Fruit fly (Drosophila melanogaster) whole organism, embryonic: ENCODE data around the gene CG12171.

ENCODE experiments used
- BEAF-32 ChIP-seq: fragments of 200-800 bp; sonication (Bioruptor generic); optimal IDR thresholded peaks from 3 replicates; lab custom pipeline; 2017; ENCODE audit warnings: missing biosample characterization, missing genetic modification characterization, mild to moderate bottlenecking, moderate library complexity, missing genetic modification reagents
- CG11696 ChIP-seq: fragments of 200-800 bp; sonication (Bioruptor generic); IDR thresholded peaks from 2 replicates; pipeline ENCODE4 v1.3.6; 2022; ENCODE audit warnings: missing biosample characterization, missing genetic modification characterization
- CG13624 ChIP-seq: fragments of 200-800 bp; sonication (Bioruptor generic); optimal IDR thresholded peaks from 2 replicates; lab custom pipeline; 2016; ENCODE audit warnings: missing biosample characterization, missing genetic modification characterization
- CG14667 ChIP-seq: fragments of 200-800 bp; sonication (Bioruptor generic); IDR thresholded peaks from 2 replicates; pipeline ENCODE4 v1.3.6; 2022; ENCODE audit warnings: missing biosample characterization, missing genetic modification characterization
- CG15073 ChIP-seq: fragments of 200-800 bp; sonication (Bioruptor generic); optimal IDR thresholded peaks from 2 replicates; lab custom pipeline; 2016; ENCODE audit warnings: missing biosample characterization, missing genetic modification characterization
- CG15479 ChIP-seq: fragments of 200-800 bp; sonication (Bioruptor generic); optimal IDR thresholded peaks from 3 replicates; lab custom pipeline; 2019; ENCODE audit warnings: missing biosample characterization, mild to moderate bottlenecking, missing genetic modification characterization, moderate library complexity
- CG1602 ChIP-seq: fragments of 200-800 bp; sonication (Bioruptor generic); optimal IDR thresholded peaks from 3 replicates; lab custom pipeline; 2016; ENCODE audit warnings: missing biosample characterization, missing genetic modification characterization
- CG17359 ChIP-seq: fragments of 200-800 bp; sonication (Bioruptor generic); optimal IDR thresholded peaks from 3 replicates; lab custom pipeline; 2018; ENCODE audit warnings: missing biosample characterization, mild to moderate bottlenecking, missing genetic modification characterization, moderate library complexity
- CG17385 ChIP-seq: fragments of 200-800 bp; sonication (Bioruptor generic); optimal IDR thresholded peaks from 3 replicates; lab custom pipeline; 2018; ENCODE audit warnings: missing biosample characterization, mild to moderate bottlenecking, missing genetic modification characterization
- CG2199 ChIP-seq: fragments of 200-800 bp; sonication (Bioruptor generic); IDR thresholded peaks from 3 replicates; pipeline ENCODE4 v1.3.6; 2022; ENCODE audit warnings: missing biosample characterization, missing genetic modification characterization
- CG3163 ChIP-seq: fragments of 200-800 bp; sonication (Bioruptor generic); optimal IDR thresholded peaks from 3 replicates; lab custom pipeline; 2016; ENCODE audit warnings: missing biosample characterization, missing genetic modification characterization
- CG3281 ChIP-seq: fragments of 200-800 bp; sonication (Bioruptor generic); optimal IDR thresholded peaks from 3 replicates; lab custom pipeline; 2017; ENCODE audit warnings: missing biosample characterization, mild to moderate bottlenecking, missing genetic modification characterization
- CG3995 ChIP-seq: fragments of 200-800 bp; sonication (Bioruptor generic); optimal IDR thresholded peaks from 3 replicates; lab custom pipeline; 2016; ENCODE audit warnings: missing biosample characterization, missing genetic modification characterization
- CG4282 ChIP-seq: fragments of 200-800 bp; sonication (Bioruptor generic); optimal IDR thresholded peaks from 2 replicates; lab custom pipeline; 2016; ENCODE audit warnings: missing biosample characterization, missing genetic modification characterization
- CG4404 ChIP-seq: fragments of 200-800 bp; sonication (Bioruptor generic); IDR thresholded peaks from 2 replicates; pipeline ENCODE4 v1.3.6; 2022; ENCODE audit warnings: missing biosample characterization, missing genetic modification characterization
- CG6854 ChIP-seq: fragments of 200-800 bp; sonication (Bioruptor generic); optimal IDR thresholded peaks from 3 replicates; lab custom pipeline; 2017; ENCODE audit warnings: missing biosample characterization, mild to moderate bottlenecking, missing genetic modification characterization
- CG8765 ChIP-seq: fragments of 200-800 bp; sonication (Bioruptor generic); IDR thresholded peaks from 2 replicates; pipeline ENCODE4 v1.3.6; 2022; ENCODE audit warnings: missing biosample characterization, missing genetic modification characterization
- CG9727 ChIP-seq: fragments of 200-800 bp; sonication (Bioruptor generic); optimal IDR thresholded peaks from 3 replicates; lab custom pipeline; 2017; ENCODE audit warnings: missing biosample characterization, mild to moderate bottlenecking, missing genetic modification characterization
- Dll ChIP-seq: fragments of 200-800 bp; sonication (Bioruptor generic); IDR thresholded peaks from 4 replicates; pipeline ENCODE4 v1.3.6; 2022; ENCODE audit warnings: missing biosample characterization, missing genetic modification characterization; ENCODE audit not compliant: partially characterized antibody
- Fer2 ChIP-seq: fragments of 200-800 bp; sonication (Bioruptor generic); optimal IDR thresholded peaks from 2 replicates; lab custom pipeline; 2018; ENCODE audit warnings: missing biosample characterization, mild to moderate bottlenecking, missing genetic modification characterization, moderate library complexity
- HHEX ChIP-seq: fragments of 200-800 bp; sonication (Bioruptor generic); optimal IDR thresholded peaks from 3 replicates; lab custom pipeline; 2017; ENCODE audit warnings: missing biosample characterization, mild to moderate bottlenecking, missing genetic modification characterization, missing genetic modification reagents
- Hr3 ChIP-seq: fragments of 200-800 bp; sonication (Bioruptor generic); optimal IDR thresholded peaks from 3 replicates; lab custom pipeline; 2016; ENCODE audit warnings: missing biosample characterization, missing genetic modification characterization
- MBD-R2 ChIP-seq: fragments of 200-800 bp; sonication (Bioruptor generic); IDR thresholded peaks from 2 replicates; pipeline ENCODE4 v1.3.6; 2022; ENCODE audit warnings: missing biosample characterization, missing genetic modification characterization
- Mrtf ChIP-seq: fragments of 200-800 bp; sonication (Bioruptor generic); IDR thresholded peaks from 3 replicates; pipeline ENCODE4 v1.3.6; 2022; ENCODE audit warnings: missing biosample characterization, missing genetic modification characterization
- Oli ChIP-seq: fragments of 200-800 bp; sonication (Bioruptor generic); optimal IDR thresholded peaks from 2 replicates; lab custom pipeline; 2018; ENCODE audit warnings: missing biosample characterization, mild to moderate bottlenecking, missing genetic modification characterization, moderate library complexity
- ap ChIP-seq: fragments of 200-800 bp; sonication (Bioruptor generic); IDR thresholded peaks from 2 replicates; pipeline ENCODE4 v1.3.6; 2022; ENCODE audit warnings: missing biosample characterization, missing genetic modification characterization
- ara ChIP-seq: fragments of 200-800 bp; sonication (Bioruptor generic); IDR thresholded peaks from 2 replicates; pipeline ENCODE4 v1.3.6; 2022; ENCODE audit warnings: missing biosample characterization, missing genetic modification characterization
- ato ChIP-seq: fragments of 200-800 bp; sonication (Bioruptor generic); IDR thresholded peaks from 2 replicates; pipeline ENCODE4 v1.3.6; 2022; ENCODE audit warnings: missing biosample characterization, missing genetic modification characterization; ENCODE audit not compliant: partially characterized antibody
- crol ChIP-seq: fragments of 200-800 bp; sonication (Bioruptor generic); IDR thresholded peaks from 2 replicates; pipeline ENCODE4 v1.3.6; 2022; ENCODE audit warnings: missing biosample characterization, missing genetic modification characterization
- crp ChIP-seq, 2 experiments: fragments of 200-800 bp; sonication (Bioruptor generic); optimal IDR thresholded peaks; 2 replicates in 1 of 2; 3 replicates in 1 of 2; lab custom pipeline; 2017; ENCODE audit warnings: missing biosample characterization in 2 of 2, missing genetic modification characterization in 2 of 2, mild to moderate bottlenecking in 1 of 2, moderate library complexity in 1 of 2
- dm ChIP-seq: fragments of 200-800 bp; sonication (Bioruptor generic); optimal IDR thresholded peaks from 3 replicates; lab custom pipeline; 2016; ENCODE audit warnings: missing biosample characterization, missing genetic modification characterization
- dmrt11E ChIP-seq: fragments of 200-800 bp; sonication (Bioruptor generic); optimal IDR thresholded peaks from 3 replicates; lab custom pipeline; 2018; ENCODE audit warnings: missing biosample characterization, mild to moderate bottlenecking, missing genetic modification characterization, moderate library complexity
- dpn ChIP-seq, 2 experiments: fragments of 200-800 bp; sonication (Bioruptor generic); optimal IDR thresholded peaks; 3 replicates each; lab custom pipeline; 2016; ENCODE audit warnings: missing biosample characterization in 2 of 2, missing genetic modification characterization in 2 of 2
- ems ChIP-seq: fragments of 200-800 bp; sonication (Bioruptor generic); optimal IDR thresholded peaks from 3 replicates; lab custom pipeline; 2016; ENCODE audit warnings: missing biosample characterization, missing genetic modification characterization
- ftz-f1 ChIP-seq: fragments of 200-800 bp; sonication (Bioruptor generic); optimal IDR thresholded peaks from 2 replicates; lab custom pipeline; 2016; ENCODE audit warnings: missing biosample characterization, missing genetic modification characterization
- gcm ChIP-seq: fragments of 200-800 bp; sonication (Bioruptor generic); optimal IDR thresholded peaks from 2 replicates; lab custom pipeline; 2019; ENCODE audit warnings: missing biosample characterization, mild to moderate bottlenecking, missing genetic modification characterization, moderate library complexity
- gfzf ChIP-seq: fragments of 200-800 bp; sonication (Bioruptor generic); optimal IDR thresholded peaks from 2 replicates; lab custom pipeline; 2016; ENCODE audit warnings: missing biosample characterization, mild to moderate bottlenecking, missing genetic modification characterization, moderate library complexity
- ken ChIP-seq: fragments of 200-800 bp; sonication (Bioruptor generic); IDR thresholded peaks from 3 replicates; pipeline ENCODE4 v1.3.6; 2022; ENCODE audit warnings: missing biosample characterization, missing genetic modification characterization
- kni ChIP-seq: fragments of 200-800 bp; sonication (Bioruptor generic); optimal IDR thresholded peaks from 3 replicates; lab custom pipeline; 2017; ENCODE audit warnings: mild to moderate bottlenecking, missing biosample characterization, missing genetic modification reagents, missing genetic modification characterization
- lov ChIP-seq, 2 experiments: fragments of 200-800 bp in 1 of 2; fragments of >200 bp in 1 of 2; sonication (Bioruptor generic) in 1 of 2; IDR thresholded peaks in 1 of 2; optimal IDR thresholded peaks in 1 of 2; 2 replicates in 1 of 2; 3 replicates in 1 of 2; pipeline versions ENCODE4 v1.3.6 to Lab custom; 2017 to 2022; ENCODE audit warnings: missing biosample characterization in 1 of 2, missing genetic modification characterization in 1 of 2
- pho ChIP-seq: fragments of 200-800 bp; sonication (Bioruptor generic); optimal IDR thresholded peaks from 2 replicates; lab custom pipeline; 2016; ENCODE audit warnings: missing biosample characterization, missing genetic modification characterization
- so ChIP-seq: fragments of 200-800 bp; sonication (Bioruptor generic); IDR thresholded peaks from 3 replicates; pipeline ENCODE4 v1.3.6; 2022; ENCODE audit warnings: missing biosample characterization, missing genetic modification characterization
- sqz ChIP-seq: fragments of 200-800 bp; sonication (Bioruptor generic); optimal IDR thresholded peaks from 3 replicates; lab custom pipeline; 2018; ENCODE audit warnings: missing biosample characterization, mild to moderate bottlenecking, missing genetic modification characterization
- trh ChIP-seq: fragments of 200-800 bp; sonication (Bioruptor generic); optimal IDR thresholded peaks from 2 replicates; lab custom pipeline; 2016; ENCODE audit warnings: missing biosample characterization, missing genetic modification characterization
- vvl ChIP-seq: fragments of 200-800 bp; sonication (Bioruptor generic); IDR thresholded peaks from 2 replicates; pipeline ENCODE4 v1.3.6; 2022; ENCODE audit warnings: missing biosample characterization, missing genetic modification characterization
- zf30C ChIP-seq: fragments of 200-800 bp; sonication (Bioruptor generic); optimal IDR thresholded peaks from 3 replicates; lab custom pipeline; 2018; ENCODE audit warnings: missing biosample characterization, mild to moderate bottlenecking, missing genetic modification characterization

The CG12171 gene

DNA sequence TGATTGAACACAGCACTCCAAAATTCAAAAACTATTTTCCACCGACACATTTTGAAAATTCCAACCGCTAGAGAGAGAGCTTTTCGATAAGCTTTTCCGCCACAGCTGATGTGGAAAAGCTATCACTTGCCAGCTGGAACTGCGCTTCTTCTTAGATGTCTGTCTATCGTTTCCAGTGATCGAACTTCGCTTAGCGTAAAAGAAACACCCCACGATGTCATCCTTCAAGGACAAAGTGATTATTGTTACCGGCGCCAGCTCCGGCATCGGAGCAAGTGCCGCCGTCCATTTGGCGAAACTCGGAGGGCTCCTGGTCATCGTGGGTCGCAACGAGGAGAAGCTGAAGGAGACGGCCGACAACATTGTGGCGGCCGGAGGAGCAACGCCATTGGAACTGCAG, 1.2 kb upstream of the CG12171 start, which contains the start of gene CG31549 (continued):
- peak; percentile 43; the same call in 2 of the 4 replicates for TF ChIP-seq Dll
- peak; percentile 7 for TF ChIP-seq BEAF-32 (GFP tag; lab: Kevin White, UChicago)
- peak in 1 of 2 experiments; percentile 90 for TF ChIP-seq crp (GFP tag; optimal IDR thresholded peaks at IDR 0.05; lab: Kevin White, UChicago)
- TF ChIP-seq CG8765 = no peak
- TF ChIP-seq MBD-R2 (GFP tag; lab: Robert Waterston, UW) = peak; percentile 76
- peak; percentile 86 for TF ChIP-seq CG17385
- TF ChIP-seq crol (GFP tag; lab: Robert Waterston, UW) = no peak

DNA sequence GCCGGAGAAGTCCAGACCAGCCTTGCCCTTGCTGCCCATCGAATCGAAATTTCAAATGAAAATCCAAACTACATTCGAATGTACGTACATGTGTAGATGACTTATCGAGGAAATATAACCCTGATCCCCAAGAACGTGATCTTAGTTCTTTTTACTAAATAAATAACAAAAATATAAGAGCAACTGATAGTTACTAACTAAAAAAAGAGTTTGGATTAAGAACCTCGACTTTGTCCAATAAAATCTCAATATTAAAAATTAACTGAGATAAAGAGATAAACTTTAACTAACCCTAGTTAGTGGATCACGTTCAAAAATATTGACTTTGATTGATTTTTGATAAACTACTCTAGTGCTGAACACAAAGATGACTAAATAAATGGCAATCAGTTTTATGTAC, 2.1 kb downstream of the CG12171 start, which contains the start of gene CG31546:
TSS of gene CG31546 (minus strand) at position 101 of the 400 bp plus-strand sequence.
- TF ChIP-seq CG9727 (GFP tag; lab: Kevin White, UChicago) (no peak), CG3995 (GFP tag; lab: Kevin White, UChicago) (no peak), CG4404 (GFP tag; lab: Robert Waterston, UW) (no peak), trh (GFP tag; lab: Kevin White, UChicago) (no peak), ap (no peak), so (GFP tag; lab: Robert Waterston, UW) (no peak), HHEX (GFP tag; lab: Kevin White, UChicago) (no peak), Fer2 (tag; lab: Kevin White, UChicago) (no peak), CG3281 (GFP tag; lab: Kevin White, UChicago) (no peak), dm (no peak), ara (GFP tag; lab: Robert Waterston, UW) (no peak), ftz-f1 (GFP tag; lab: Kevin White, UChicago) (no peak), dpn (GFP tag; optimal IDR thresholded peaks at IDR 0.05; lab: Kevin White, UChicago) (no peak), CG11696 (GFP tag; lab: Robert Waterston, UW) (no peak), Mrtf (GFP tag; lab: Robert Waterston, UW) (no peak), CG3163 (GFP tag; lab: Kevin White, UChicago) (no peak)

DNA sequence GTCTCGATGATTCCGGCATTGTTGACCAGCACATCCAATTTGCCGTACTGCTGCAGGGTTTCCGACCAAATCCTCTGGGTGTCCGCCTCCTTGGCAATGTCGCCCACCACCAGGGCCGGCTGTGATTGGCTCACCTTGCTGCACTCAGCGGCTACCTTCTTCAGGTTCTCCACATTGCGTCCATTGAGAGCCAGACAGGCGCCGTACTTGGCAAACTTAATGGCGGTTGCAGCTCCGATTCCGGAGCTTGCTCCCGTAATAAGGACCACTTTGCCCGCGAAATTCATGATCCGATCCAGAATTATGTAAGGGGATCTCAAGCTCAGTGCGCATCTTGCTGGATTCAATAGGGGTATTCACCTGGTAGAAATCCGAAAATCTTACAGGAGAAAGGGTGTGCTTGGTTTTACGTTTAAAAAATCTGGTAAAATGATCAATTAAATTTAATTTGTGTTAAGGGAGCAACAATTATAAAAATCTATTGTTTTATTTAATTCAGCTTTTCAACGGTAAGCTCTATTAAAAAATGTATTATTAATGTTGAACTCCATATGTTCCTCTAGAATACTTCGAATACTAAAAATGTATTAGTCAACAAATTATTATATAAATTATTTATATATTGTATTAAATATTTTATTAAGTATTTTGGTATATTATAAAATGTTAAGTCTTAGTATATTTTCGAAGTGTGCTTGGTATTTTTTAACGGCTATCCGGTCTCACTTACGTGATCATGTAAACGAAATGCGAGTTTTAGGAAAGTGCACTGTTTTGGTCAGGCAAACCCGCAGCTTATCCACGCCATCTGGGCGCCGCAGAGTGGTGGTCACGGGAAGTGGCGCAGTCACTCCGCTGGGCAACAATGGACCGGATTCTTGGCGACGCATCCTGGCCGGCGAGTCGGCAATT, 3.3 kb downstream of the CG12171 start, which contains the start of the genes CG31548 and CG12170:
TSS of gene CG31548 (minus strand) at position 334 of the 912 bp plus-strand sequence.
TSS of gene CG12170 (plus strand) at position 716 of the 912 bp plus-strand sequence.
- TF ChIP-seq ken (GFP tag; lab: Robert Waterston, UW) = no peak
- no peak for TF ChIP-seq sqz (GFP tag; lab: Kevin White, UChicago)
- TF ChIP-seq CG4282 (GFP tag; lab: Kevin White, UChicago) = no peak
- TF ChIP-seq zf30C (GFP tag; lab: Kevin White, UChicago) = no peak
- TF ChIP-seq CG6854 (GFP tag; lab: Kevin White, UChicago) = no peak
- no peak for TF ChIP-seq lov (optimal IDR thresholded peaks at IDR 0.05; lab: Kevin White, UChicago)
- 0 out of 3 replicates have a peak, but pooled peaks have one; percentile 15 for TF ChIP-seq lov (GFP tag; IDR thresholded peaks at IDR 0.05; lab: Robert Waterston, UW)
- peak; percentile 69 for TF ChIP-seq CG9727 (GFP tag; lab: Kevin White, UChicago)
- peak; percentile 46 for TF ChIP-seq Hr3
- TF ChIP-seq CG14667 (GFP tag; lab: Robert Waterston, UW) = no peak
- peak; percentile 55 for TF ChIP-seq dmrt11E (tag; lab: Kevin White, UChicago)
- peak; percentile 49 for TF ChIP-seq gfzf (GFP tag; lab: Kevin White, UChicago)
- peak; percentile 64 for TF ChIP-seq vvl
- peak; percentile 15 for TF ChIP-seq Oli
- TF ChIP-seq ato (GFP tag; lab: Robert Waterston, UW) = no peak
- TF ChIP-seq gcm (GFP tag; lab: Kevin White, UChicago) = peak; percentile 50
- no peak for TF ChIP-seq CG15073
- peak; percentile 56 for TF ChIP-seq CG1602 (GFP tag; lab: Kevin White, UChicago)
- TF ChIP-seq CG17359 (tag; lab: Kevin White, UChicago) = peak; percentile 48
- no peak for TF ChIP-seq pho (GFP tag; lab: Kevin White, UChicago)
- TF ChIP-seq CG15479 (GFP tag; lab: Kevin White, UChicago) = no peak
- no peak for TF ChIP-seq ems
- TF ChIP-seq kni (GFP tag; lab: Kevin White, UChicago) = no peak
- TF ChIP-seq CG2199 (GFP tag; lab: Robert Waterston, UW) = no peak
- TF ChIP-seq CG13624 (GFP tag; lab: Kevin White, UChicago) = peak; percentile 32
